Fruit fly (Drosophila melanogaster): Measurements from ENCODE around the gene pinta.

Gene pinta

DNA sequence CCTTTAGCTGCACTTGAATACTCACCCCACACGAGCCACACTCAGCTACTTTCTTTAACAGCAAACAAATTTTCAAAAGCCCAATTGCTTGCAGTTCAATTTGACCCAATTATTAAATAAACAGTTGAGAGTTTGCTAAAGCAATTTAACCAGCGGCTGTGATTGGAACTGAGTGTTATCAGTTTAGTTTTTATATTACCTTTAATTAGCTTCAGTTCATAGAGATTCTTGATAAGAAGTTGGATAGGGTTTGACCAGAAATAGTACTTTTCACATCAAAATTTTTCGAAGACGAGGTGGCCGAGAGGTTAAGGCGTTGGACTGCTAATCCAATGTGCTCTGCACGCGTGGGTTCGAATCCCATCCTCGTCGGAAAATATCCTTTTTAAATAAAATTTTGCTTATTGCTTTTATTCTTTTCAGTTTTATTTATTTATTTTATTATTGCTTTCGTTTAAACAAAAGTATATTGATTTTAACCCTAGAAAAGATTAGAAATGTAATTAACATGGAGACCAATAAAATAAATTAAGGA is 28.4 kb downstream of the pinta start:
- TF ChIP-seq CG34422 (GFP tag; IDR thresholded peaks at IDR 0.05) (no peak), grn (GFP tag; optimal IDR thresholded peaks at IDR 0.05) (peak; percentile 73), exex (tag; optimal IDR thresholded peaks at IDR 0.05) (peak; percentile 88), mld (GFP tag; IDR thresholded peaks at IDR 0.05; ENCODE audit: partially characterized antibody) (0 out of 3 replicates have a peak, but pooled peaks have one; percentile 31), Bdp1 (GFP tag; optimal IDR thresholded peaks at IDR 0.05) (peak; percentile 94), Scr (GFP tag; IDR thresholded peaks at IDR 0.05; ENCODE audit: partially characterized antibody) (peak; percentile 7; the same call in 1 of the 2 replicates), CG8290 (GFP tag; optimal IDR thresholded peaks at IDR 0.05) (no peak), CG8290 (tag; optimal IDR thresholded peaks at IDR 0.05) (peak in 1 of 2 experiments; percentile 22), Opbp (GFP tag; IDR thresholded peaks at IDR 0.05; ENCODE audit: partially characterized antibody) (peak; percentile 55; the same call in 1 of the 3 replicates), CG31441 (GFP tag; IDR thresholded peaks at IDR 0.05) (no peak), CG5245 (GFP tag; optimal IDR thresholded peaks at IDR 0.05) (no peak), Lim3 (GFP tag; IDR thresholded peaks at IDR 0.05) (peak; percentile 19; the same call in 1 of the 2 replicates), Bgb (GFP tag; IDR thresholded peaks at IDR 0.05; ENCODE audit: partially characterized antibody) (peak; percentile 50; the same call in 1 of the 2 replicates), Gug (GFP tag; IDR thresholded peaks at IDR 0.05) (no peak), CG16813 (GFP tag; IDR thresholded peaks at IDR 0.05; ENCODE audit: partially characterized antibody) (peak; percentile 66), Med (GFP tag) (peak; percentile 25), CG14860 (GFP tag; IDR thresholded peaks at IDR 0.05; ENCODE audit: partially characterized antibody) (0 out of 3 replicates have a peak, but pooled peaks have one; percentile 35), Vsx1 (GFP tag; optimal IDR thresholded peaks at IDR 0.05) (peak; percentile 85), tio (GFP tag; optimal IDR thresholded peaks at IDR 0.05) (no peak), CG6791 (GFP tag; IDR thresholded peaks at IDR 0.05; ENCODE audit: partially characterized antibody) (peak; percentile 74), Taf1 (GFP tag; IDR thresholded peaks at IDR 0.05) (no peak), amos (GFP tag; IDR thresholded peaks at IDR 0.05; ENCODE audit: partially characterized antibody) (peak; percentile 78; the same call in 1 of the 2 replicates)

DNA sequence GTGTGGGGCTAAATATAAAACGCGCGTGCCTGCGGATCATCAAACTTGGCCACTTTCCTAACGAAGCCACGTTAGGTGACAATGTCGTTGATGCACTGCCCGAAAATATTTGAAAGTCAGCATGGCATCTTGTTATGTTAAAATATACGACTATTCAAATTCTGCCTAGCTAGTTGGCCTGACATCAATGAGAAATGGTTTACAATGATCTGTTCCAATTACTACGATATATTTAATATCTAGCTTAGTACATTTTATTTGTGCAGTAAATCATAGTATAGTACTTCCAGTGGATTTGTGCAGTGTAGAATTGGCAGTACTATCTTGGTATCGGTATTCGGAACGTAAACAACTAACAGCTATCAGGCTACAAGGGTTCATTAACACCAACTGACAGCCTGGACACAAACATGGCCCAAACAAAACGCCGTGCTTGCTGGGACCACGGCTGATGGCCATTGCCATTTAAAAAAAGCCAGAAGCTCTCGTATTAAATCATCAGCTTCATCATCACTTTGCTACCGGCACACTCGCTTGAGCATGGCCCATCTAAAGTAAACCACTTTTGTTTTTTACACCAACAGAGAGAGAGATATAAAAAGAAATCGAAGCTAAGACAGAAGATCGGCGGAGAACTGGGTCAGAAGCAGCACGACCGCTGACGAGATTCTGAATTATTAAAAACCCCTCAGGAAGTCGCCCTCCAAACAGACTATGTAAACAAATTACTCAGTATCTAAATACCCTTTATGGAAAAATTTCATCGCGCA is 29.1 kb downstream of the pinta start:
- TF ChIP-seq Xrp1 (GFP tag; IDR thresholded peaks at IDR 0.05) (0 out of 2 replicates have a peak, but pooled peaks have one; percentile 15), CG8290 (GFP tag; optimal IDR thresholded peaks at IDR 0.05) (no peak), CG8290 (tag; optimal IDR thresholded peaks at IDR 0.05) (peak in 1 of 2 experiments; percentile 7), Med (GFP tag) (peak; percentile 58), bsh (GFP tag; optimal IDR thresholded peaks at IDR 0.05) (peak in 1 of 2 experiments; percentile 14), Hr3 (GFP tag; optimal IDR thresholded peaks at IDR 0.05) (no peak), unc-4 (GFP tag; IDR thresholded peaks at IDR 0.05; ENCODE audit: partially characterized antibody) (no peak), CG12659 (GFP tag; optimal IDR thresholded peaks at IDR 0.05) (no peak), CG12391 (tag; optimal IDR thresholded peaks at IDR 0.05) (peak; percentile 0), Sox102F (GFP tag; optimal IDR thresholded peaks at IDR 0.05) (peak; percentile 2), Ets65A (GFP tag) (peak; percentile 74), row (GFP tag; IDR thresholded peaks at IDR 0.05) (peak; percentile 36; the same call in 2 of the 3 replicates), Blimp-1 (GFP tag; optimal IDR thresholded peaks at IDR 0.05) (peak; percentile 52), CG1603 (tag; optimal IDR thresholded peaks at IDR 0.05) (peak; percentile 6)

DNA sequence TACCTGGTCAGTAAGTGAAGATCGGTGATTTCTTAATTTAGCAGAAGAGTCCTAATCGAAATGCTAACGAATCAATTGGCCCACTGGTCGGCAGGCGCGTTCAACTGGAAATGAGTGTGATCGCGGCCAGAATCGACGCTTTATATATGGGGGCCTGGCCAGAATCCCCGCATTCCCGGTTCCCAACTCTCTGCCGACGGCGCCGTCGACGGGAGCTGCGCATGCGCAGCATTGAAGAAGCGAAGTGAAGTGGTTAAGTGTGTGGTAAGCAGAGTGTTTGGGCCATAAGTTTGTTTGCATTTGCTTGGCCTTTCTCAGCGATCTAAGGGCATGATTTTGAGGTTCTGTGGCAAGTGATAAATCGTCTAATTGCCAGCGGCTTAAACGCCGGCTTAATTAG is 30.7 kb downstream of the pinta start, which contains the start of gene CG13857:
Gene CG13857, minus strand, starts transcription at position 101 of the 400 bp plus-strand sequence.
- TF ChIP-seq NFAT (GFP tag; IDR thresholded peaks at IDR 0.05) (no peak), ab (GFP tag; optimal IDR thresholded peaks at IDR 0.05) (no peak), CTCF (GFP tag; optimal IDR thresholded peaks at IDR 0.05) (no peak), sc (optimal IDR thresholded peaks at IDR 0.05) (no peak), sc (GFP tag; optimal IDR thresholded peaks at IDR 0.05) (no peak), Nf-YA (GFP tag; IDR thresholded peaks at IDR 0.05) (no peak), Dll (GFP tag; IDR thresholded peaks at IDR 0.05; ENCODE audit: partially characterized antibody) (no peak), Bgb (GFP tag; IDR thresholded peaks at IDR 0.05; ENCODE audit: partially characterized antibody) (no peak), caup (GFP tag; optimal IDR thresholded peaks at IDR 0.05; ENCODE audit: severe bottlenecking) (no peak), Sin3A (optimal IDR thresholded peaks at IDR 0.05) (no peak), Myb (GFP tag; optimal IDR thresholded peaks at IDR 0.05) (no peak), fd96Cb (tag; optimal IDR thresholded peaks at IDR 0.05) (no peak), grn (GFP tag; optimal IDR thresholded peaks at IDR 0.05) (no peak), cg (GFP tag; optimal IDR thresholded peaks at IDR 0.05) (no peak), CG32767 (GFP tag; IDR thresholded peaks at IDR 0.05) (no peak), Mrtf (GFP tag; IDR thresholded peaks at IDR 0.05) (no peak)
